Fruit fly (Drosophila melanogaster) whole organism, prepupa: ENCODE data around the gene Inx3.

Source experiments
- CG6854 ChIP-seq: fragments of 200-800 bp; sonication (Bioruptor generic); optimal IDR thresholded peaks from 2 replicates; lab custom pipeline; 2017; ENCODE audit warnings: missing biosample characterization, mild to moderate bottlenecking, missing genetic modification characterization
- Met ChIP-seq: fragments of 200-800 bp; sonication (Bioruptor generic); optimal IDR thresholded peaks from 3 replicates; lab custom pipeline; 2016; ENCODE audit warnings: missing biosample characterization, missing genetic modification characterization
- OdsH ChIP-seq: fragments of 200-800 bp; sonication (Bioruptor generic); optimal IDR thresholded peaks from 3 replicates; lab custom pipeline; 2016; ENCODE audit warnings: missing biosample characterization, missing genetic modification characterization
- acj6 ChIP-seq: fragments of 200-800 bp; sonication (Bioruptor generic); optimal IDR thresholded peaks from 3 replicates; lab custom pipeline; 2016; ENCODE audit warnings: missing biosample characterization, missing genetic modification characterization
- eg ChIP-seq: fragments of 200-800 bp; sonication (Bioruptor generic); IDR thresholded peaks from 3 replicates; pipeline ENCODE4 v1.3.6; 2022; ENCODE audit warnings: missing biosample characterization, missing genetic modification characterization
- net ChIP-seq: fragments of 200-800 bp; sonication (Bioruptor generic); optimal IDR thresholded peaks from 3 replicates; lab custom pipeline; 2016; ENCODE audit warnings: missing biosample characterization, missing genetic modification characterization

DNA sequence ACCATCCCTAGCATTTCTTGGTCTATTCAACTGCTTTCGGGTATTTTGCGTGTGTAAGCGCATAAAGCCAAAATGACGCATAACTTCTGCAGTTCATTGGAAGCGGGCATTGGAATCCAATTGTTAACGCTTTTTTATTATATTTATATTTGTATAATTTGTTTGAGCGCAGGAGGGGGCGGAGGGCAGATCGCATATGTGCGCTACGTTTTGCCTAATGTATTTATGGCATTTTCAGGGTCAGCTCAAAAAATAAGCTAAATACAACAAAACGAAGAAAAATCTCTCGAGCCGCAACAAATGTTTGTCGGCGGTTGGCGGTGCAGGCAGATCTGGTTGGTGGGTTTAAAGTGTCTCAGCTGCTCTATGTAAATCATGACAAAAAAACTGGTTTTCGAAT, 38.6 kb upstream of the Inx3 start:
- TF ChIP-seq eg (GFP tag; lab: Robert Waterston, UW) (no peak), acj6 (GFP tag; lab: Kevin White, UChicago) (no peak), net (GFP tag; lab: Kevin White, UChicago) (no peak), CG6854 (GFP tag; lab: Kevin White, UChicago) (no peak), OdsH (GFP tag; lab: Kevin White, UChicago) (no peak), Met (GFP tag; lab: Kevin White, UChicago) (no peak)
